Fruit fly (Drosophila melanogaster) whole organism, prepupa: ENCODE data around the gene Setd3.

Experiments used
- CG11902 ChIP-seq: fragments of 200-800 bp; sonication (Bioruptor generic); optimal IDR thresholded peaks from 3 replicates; lab custom pipeline; 2016; ENCODE audit warnings: missing biosample characterization, missing genetic modification characterization
- CG32006 ChIP-seq: fragments of 200-800 bp; sonication (Bioruptor generic); optimal IDR thresholded peaks from 3 replicates; lab custom pipeline; 2017; ENCODE audit warnings: missing biosample characterization, mild to moderate bottlenecking, missing genetic modification characterization
- CG3919 ChIP-seq: fragments of 200-800 bp; sonication (Bioruptor generic); optimal IDR thresholded peaks from 3 replicates; lab custom pipeline; 2016; ENCODE audit warnings: missing biosample characterization, missing genetic modification characterization
- Gug ChIP-seq: fragments of 200-800 bp; sonication (Bioruptor generic); IDR thresholded peaks from 2 replicates; pipeline ENCODE4 v1.3.6; 2022; ENCODE audit warnings: missing biosample characterization, missing genetic modification characterization
- Hr38 ChIP-seq: sonication (Bioruptor generic); optimal IDR thresholded peaks from 2 replicates; lab custom pipeline; 2016; ENCODE audit warnings: missing biosample characterization, missing genetic modification characterization
- Hr39 ChIP-seq: fragments of 200-800 bp; sonication (Bioruptor generic); optimal IDR thresholded peaks from 2 replicates; lab custom pipeline; 2016; ENCODE audit warnings: missing biosample characterization, missing genetic modification characterization
- Sox102F ChIP-seq: fragments of 200-800 bp; sonication (Bioruptor generic); optimal IDR thresholded peaks from 2 replicates; lab custom pipeline; 2016; ENCODE audit warnings: missing biosample characterization, mild to moderate bottlenecking, missing genetic modification characterization
- Sox15 ChIP-seq: fragments of 200-800 bp; sonication (Bioruptor generic); optimal IDR thresholded peaks from 3 replicates; lab custom pipeline; 2016; ENCODE audit warnings: missing biosample characterization, missing genetic modification characterization
- acj6 ChIP-seq: fragments of 200-800 bp; sonication (Bioruptor generic); optimal IDR thresholded peaks from 3 replicates; lab custom pipeline; 2016; ENCODE audit warnings: missing biosample characterization, missing genetic modification characterization
- eg ChIP-seq: fragments of 200-800 bp; sonication (Bioruptor generic); IDR thresholded peaks from 3 replicates; pipeline ENCODE4 v1.3.6; 2022; ENCODE audit warnings: missing biosample characterization, missing genetic modification characterization
- fd85E ChIP-seq: fragments of 200-800 bp; sonication (Bioruptor generic); optimal IDR thresholded peaks from 3 replicates; lab custom pipeline; 2016; ENCODE audit warnings: missing biosample characterization, missing genetic modification characterization

dm6 chrX:7011063-7011743 is 42.7 kb upstream of the Setd3 start, which contains the start of the genes cm, sloth1 and sloth2:
- TF ChIP-seq Sox102F (GFP tag; lab: Kevin White, UChicago) (peak; percentile 85), Hr38 (peak; percentile 48), CG32006 (GFP tag; lab: Kevin White, UChicago) (peak; percentile 78), CG11902 (GFP tag; lab: Kevin White, UChicago) (peak; percentile 68), Gug (GFP tag; lab: Robert Waterston, UW) (peak; percentile 55; the same call in 1 of the 2 replicates), acj6 (peak; percentile 91), CG3919 (peak; percentile 84), Sox15 (peak; percentile 80), fd85E (GFP tag; lab: Kevin White, UChicago) (no peak), Hr39 (GFP tag; lab: Kevin White, UChicago) (peak; percentile 91), eg (GFP tag; lab: Robert Waterston, UW) (peak; percentile 80)
